Worm (Caenorhabditis elegans) whole organism, mixed stage, embryonic: Measurements from ENCODE around the gene ceh-79.

Experiments used
- M03D4.4 ChIP-seq: sonication (generic microtip); optimal IDR thresholded peaks from 2 replicates; lab custom pipeline; 2017; ENCODE audit warnings: mild to moderate bottlenecking, missing genetic modification characterization, missing compliant biosample characterization
- ham-2 ChIP-seq: fragments of 200-800 bp; sonication (Bioruptor generic); optimal IDR thresholded peaks from 2 replicates; lab custom pipeline; 2018; ENCODE audit warnings: mild to moderate bottlenecking, missing genetic modification characterization, missing compliant biosample characterization
- lin-13 ChIP-seq: fragments of 150-350 bp; optimal IDR thresholded peaks from 2 replicates; lab custom pipeline; 2014; ENCODE audit warnings: missing biosample characterization, missing genetic modification characterization
- nhr-12 ChIP-seq: fragments of 150-350 bp; optimal IDR thresholded peaks from 2 replicates; lab custom pipeline; 2014; ENCODE audit warnings: missing biosample characterization, missing genetic modification characterization
- unc-39 ChIP-seq: fragments of 150-350 bp; optimal IDR thresholded peaks from 2 replicates; lab custom pipeline; 2014; ENCODE audit warnings: missing biosample characterization, missing genetic modification characterization
- unc-62 ChIP-seq: fragments of 150-350 bp; optimal IDR thresholded peaks from 2 replicates; lab custom pipeline; 2014; ENCODE audit warnings: missing biosample characterization, missing genetic modification reagents, missing genetic modification characterization

DNA sequence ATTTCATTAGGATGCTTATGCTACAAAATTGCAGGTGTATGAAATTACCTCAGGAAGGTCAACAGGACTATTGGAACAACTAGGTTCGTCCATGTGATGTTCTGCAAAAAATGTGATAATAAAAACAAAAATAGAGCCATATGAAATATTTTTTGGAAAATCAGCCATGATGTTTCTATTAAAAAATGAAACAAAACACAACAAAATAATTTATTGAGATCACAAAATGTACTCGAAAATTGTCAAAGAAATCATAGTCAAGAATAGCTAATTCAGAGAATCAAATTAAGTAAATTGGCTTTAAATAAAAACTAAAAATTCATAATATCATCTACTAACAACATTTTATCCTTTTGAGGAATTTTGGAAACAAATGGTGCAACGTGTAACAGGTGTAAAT lies 29.3 kb downstream of the ceh-79 start, which contains the start of gene nhr-129:
- no peak for TF ChIP-seq lin-13
- no peak for TF ChIP-seq ham-2
- TF ChIP-seq unc-62, result no peak
- no peak for TF ChIP-seq nhr-12 (tag; lab: Kevin White, UChicago)
- TF ChIP-seq M03D4.4, result no peak
- TF ChIP-seq unc-39 (tag; lab: Kevin White, UChicago), result no peak
